Fruit fly (Drosophila melanogaster): ENCODE results near the gene Cdk12.
A peak's percentile ranks its signal among the peaks of the same experiment; 100 is the strongest.

Cdk12 gene

DNA sequence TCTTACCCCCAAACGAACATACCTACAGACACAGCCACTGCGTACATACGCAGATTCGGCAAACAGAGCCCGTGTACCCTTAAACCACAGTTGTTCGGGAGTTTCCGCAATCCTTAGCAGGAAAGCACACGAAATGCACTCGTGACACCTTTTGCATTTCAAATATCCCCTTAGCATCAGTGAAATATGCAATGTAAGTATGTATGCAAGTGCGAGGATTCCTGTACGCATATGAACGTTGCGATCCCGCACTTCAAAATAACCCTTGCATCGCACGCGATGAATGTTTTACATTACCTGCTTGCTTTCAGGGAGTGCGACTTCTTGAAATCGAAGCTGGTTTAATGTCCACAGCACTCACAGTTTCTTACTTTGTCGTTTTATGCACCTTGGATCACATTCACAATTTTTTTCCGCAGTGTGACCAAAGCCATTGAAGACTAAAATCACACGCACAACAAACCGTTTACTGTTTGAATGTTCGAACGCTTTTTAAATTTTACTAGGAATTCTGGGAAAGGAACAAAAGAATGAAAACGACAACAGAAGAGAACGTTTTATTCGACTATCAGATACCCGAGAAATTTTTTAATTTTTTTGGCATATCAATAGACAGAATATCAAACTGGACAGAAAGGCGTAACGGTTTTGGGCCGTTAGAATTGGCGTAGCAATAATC lies 17.3 kb downstream of the Cdk12 start, which contains the start of gene Mkrn1 (continued):
- no peak for TF ChIP-seq Mad (GFP tag; optimal IDR thresholded peaks at IDR 0.05)
- TF ChIP-seq CHES-1-like (GFP tag; optimal IDR thresholded peaks at IDR 0.05): peak; percentile 31
- peak; percentile 97 for TF ChIP-seq CG14860 (GFP tag; IDR thresholded peaks at IDR 0.05; ENCODE audit: partially characterized antibody)
- no peak for TF ChIP-seq dmrt11E (tag; optimal IDR thresholded peaks at IDR 0.05)
- TF ChIP-seq CG43689 (GFP tag; IDR thresholded peaks at IDR 0.05): no peak
- TF ChIP-seq H2.0 (GFP tag; IDR thresholded peaks at IDR 0.05): no peak
- no peak for TF ChIP-seq CG2202 (tag; optimal IDR thresholded peaks at IDR 0.05)
- no peak for TF ChIP-seq stc (GFP tag; IDR thresholded peaks at IDR 0.05)
- TF ChIP-seq phol (tag; optimal IDR thresholded peaks at IDR 0.05): peak; percentile 13
- TF ChIP-seq CG7987 (GFP tag; optimal IDR thresholded peaks at IDR 0.05): no peak
- TF ChIP-seq Myb (GFP tag; optimal IDR thresholded peaks at IDR 0.05): peak; percentile 93
- no peak for TF ChIP-seq prd (optimal IDR thresholded peaks at IDR 0.05)
- no peak for TF ChIP-seq prd (GFP tag; IDR thresholded peaks at IDR 0.05)
- no peak for TF ChIP-seq CG13775 (GFP tag; optimal IDR thresholded peaks at IDR 0.05)
- no peak for TF ChIP-seq CG8944 (GFP tag; optimal IDR thresholded peaks at IDR 0.05)
- no peak for TF ChIP-seq CG12769 (tag; optimal IDR thresholded peaks at IDR 0.05)
- no peak for TF ChIP-seq CG11456 (GFP tag; IDR thresholded peaks at IDR 0.05)
- no peak for TF ChIP-seq esg (GFP tag; conservative IDR thresholded peaks at IDR 0.05)
- peak; percentile 83 for TF ChIP-seq vnd (GFP tag; IDR thresholded peaks at IDR 0.05; ENCODE audit: partially characterized antibody)
- no peak for TF ChIP-seq bab2 (GFP tag; optimal IDR thresholded peaks at IDR 0.05)
- TF ChIP-seq pnt (GFP tag; optimal IDR thresholded peaks at IDR 0.05): no peak
- no peak for TF ChIP-seq Eip74EF (GFP tag; optimal IDR thresholded peaks at IDR 0.05)
- no peak for TF ChIP-seq Dek (tag; optimal IDR thresholded peaks at IDR 0.05)
- TF ChIP-seq Hmx (GFP tag; optimal IDR thresholded peaks at IDR 0.05): no peak
- TF ChIP-seq Hmr (GFP tag; optimal IDR thresholded peaks at IDR 0.05): no peak
- no peak for TF ChIP-seq CG10959 (GFP tag; IDR thresholded peaks at IDR 0.05)
- TF ChIP-seq CG31388 (GFP tag; optimal IDR thresholded peaks at IDR 0.05): no peak
- no peak for TF ChIP-seq otp (GFP tag; IDR thresholded peaks at IDR 0.05)
- no peak for TF ChIP-seq CG10565 (GFP tag; optimal IDR thresholded peaks at IDR 0.05)
- TF ChIP-seq CG1529 (GFP tag; optimal IDR thresholded peaks at IDR 0.05): no peak
- no peak for TF ChIP-seq CG8478 (optimal IDR thresholded peaks at IDR 0.05)
- TF ChIP-seq CG4404 (GFP tag; IDR thresholded peaks at IDR 0.05): no peak
- TF ChIP-seq odd (GFP tag; optimal IDR thresholded peaks at IDR 0.05): no peak
- no peak for TF ChIP-seq lilli (GFP tag; optimal IDR thresholded peaks at IDR 0.05)
- peak; percentile 70 for TF ChIP-seq CG13287 (GFP tag; IDR thresholded peaks at IDR 0.05; ENCODE audit: partially characterized antibody)
- no peak for TF ChIP-seq ftz-f1 (GFP tag; optimal IDR thresholded peaks at IDR 0.05)
- no peak for TF ChIP-seq Gsc (GFP tag; IDR thresholded peaks at IDR 0.05)
- peak; percentile 1 for TF ChIP-seq wek (GFP tag; optimal IDR thresholded peaks at IDR 0.05)
- no peak for TF ChIP-seq Sry-β (GFP tag; optimal IDR thresholded peaks at IDR 0.05)
- TF ChIP-seq Dref (GFP tag; IDR thresholded peaks at IDR 0.05): no peak
- TF ChIP-seq sna (GFP tag; IDR thresholded peaks at IDR 0.05; ENCODE audit: partially characterized antibody): peak; percentile 69
- TF ChIP-seq CG12071 (GFP tag; optimal IDR thresholded peaks at IDR 0.05): no peak
- no peak for TF ChIP-seq Side (GFP tag; optimal IDR thresholded peaks at IDR 0.05)
- TF ChIP-seq zf30C (GFP tag; optimal IDR thresholded peaks at IDR 0.05): no peak
- no peak for TF ChIP-seq cad (GFP tag; optimal IDR thresholded peaks at IDR 0.05)
- TF ChIP-seq NfI (GFP tag; optimal IDR thresholded peaks at IDR 0.05): no peak
- TF ChIP-seq az2 (GFP tag; optimal IDR thresholded peaks at IDR 0.05): no peak
- TF ChIP-seq bigmax (GFP tag; optimal IDR thresholded peaks at IDR 0.05): no peak
- no peak for TF ChIP-seq pho (GFP tag; optimal IDR thresholded peaks at IDR 0.05)
- no peak for TF ChIP-seq exex (tag; optimal IDR thresholded peaks at IDR 0.05)
- no peak for TF ChIP-seq Fer3 (tag; optimal IDR thresholded peaks at IDR 0.05)

Data from whole organism, embryonic.